Worm (Caenorhabditis elegans): ENCODE measurements around the gene let-767.

Gene let-767

DNA sequence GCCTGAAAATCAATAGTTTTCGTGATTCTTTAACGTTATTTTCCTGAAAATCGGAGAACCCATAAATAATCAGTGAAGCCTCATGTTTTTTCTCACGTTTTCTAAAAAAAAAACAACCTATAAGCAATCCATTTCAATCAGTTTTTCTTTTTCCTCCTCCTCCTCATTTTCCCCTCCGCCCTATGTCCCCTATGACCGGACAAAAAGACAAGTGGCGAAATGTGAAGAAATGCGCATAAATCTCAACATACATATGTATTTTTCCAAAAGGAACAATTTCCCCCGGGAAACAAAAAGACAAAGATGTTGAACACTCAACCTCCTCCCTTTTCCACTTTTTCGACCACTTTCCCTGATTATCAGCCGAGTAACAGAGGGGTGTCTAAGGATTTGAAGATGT is 24.3 kb downstream of the let-767 start:
- TF ChIP-seq nhr-237 (tag; optimal IDR thresholded peaks at IDR 0.05) = no peak
- no peak for TF ChIP-seq snpc-4 (tag; optimal IDR thresholded peaks at IDR 0.05)
- no peak for TF ChIP-seq daf-12 (tag; optimal IDR thresholded peaks at IDR 0.05)
- TF ChIP-seq ceh-28 (tag; optimal IDR thresholded peaks at IDR 0.05) = no peak
- no peak for TF ChIP-seq pha-4 (tag; optimal IDR thresholded peaks at IDR 0.05)
- TF ChIP-seq fkh-10 (GFP tag; optimal IDR thresholded peaks at IDR 0.05) = no peak

ce11 chrIII:6312244-6312643 is 27.5 kb downstream of the let-767 start:
- no peak for TF ChIP-seq ceh-28 (tag; optimal IDR thresholded peaks at IDR 0.05)
- TF ChIP-seq nhr-12 (tag; optimal IDR thresholded peaks at IDR 0.05) = no peak
- TF ChIP-seq ceh-82 (tag; optimal IDR thresholded peaks at IDR 0.05) = no peak
- no peak for TF ChIP-seq fkh-2 (tag; optimal IDR thresholded peaks at IDR 0.05)

- no peak for TF ChIP-seq hmg-11 (tag; optimal IDR thresholded peaks at IDR 0.05)
- peak; percentile 26 for TF ChIP-seq lin-39 (tag; optimal IDR thresholded peaks at IDR 0.05)
These were observed 28.3 kb downstream of the let-767 start for ce11 chrIII:6311452-6311851.

- TF ChIP-seq fkh-10 (GFP tag; optimal IDR thresholded peaks at IDR 0.05) (peak; percentile 43), aly-2 (tag; optimal IDR thresholded peaks at IDR 0.05) (no peak)
These were observed 29.4 kb downstream of the let-767 start for ce11 chrIII:6310352-6310751.

ce11 chrIII:6309066-6309465 is 30.7 kb downstream of the let-767 start, which contains the start of gene gar-2:
Gene gar-2 (plus strand): TSS chrIII:6309366.
- TF ChIP-seq ceh-82 (tag; optimal IDR thresholded peaks at IDR 0.05) (no peak), nhr-67 (tag; optimal IDR thresholded peaks at IDR 0.05) (no peak), nhr-23 (tag; optimal IDR thresholded peaks at IDR 0.05) (no peak), mml-1 (tag; optimal IDR thresholded peaks at IDR 0.05) (no peak), egl-5 (tag; optimal IDR thresholded peaks at IDR 0.05) (no peak), snpc-4 (tag; optimal IDR thresholded peaks at IDR 0.05) (no peak), unc-62 (GFP tag; optimal IDR thresholded peaks at IDR 0.05) (no peak), zag-1 (tag; optimal IDR thresholded peaks at IDR 0.05) (no peak), ceh-9 (tag; optimal IDR thresholded peaks at IDR 0.05) (no peak), hmg-11 (tag; optimal IDR thresholded peaks at IDR 0.05) (no peak), fkh-10 (GFP tag; optimal IDR thresholded peaks at IDR 0.05) (no peak), lin-39 (tag; optimal IDR thresholded peaks at IDR 0.05) (no peak), ZK546.5 (tag; optimal IDR thresholded peaks at IDR 0.05) (no peak)

- no peak for TF ChIP-seq elt-3 (tag; optimal IDR thresholded peaks at IDR 0.05)
- TF ChIP-seq lsy-12 (tag; optimal IDR thresholded peaks at IDR 0.05) = no peak
- no peak for TF ChIP-seq ama-1 (optimal IDR thresholded peaks at IDR 0.05)
- no peak for TF ChIP-seq lin-15B (tag; optimal IDR thresholded peaks at IDR 0.05)
- peak; percentile 67 for TF ChIP-seq elt-1 (tag; optimal IDR thresholded peaks at IDR 0.05)
- TF ChIP-seq skn-1 (tag; optimal IDR thresholded peaks at IDR 0.05) = no peak
- no peak for TF ChIP-seq ceh-9 (tag; optimal IDR thresholded peaks at IDR 0.05)
- no peak for TF ChIP-seq nhr-11 (tag; optimal IDR thresholded peaks at IDR 0.05)
- peak; percentile 41 for TF ChIP-seq nfya-1 (tag; optimal IDR thresholded peaks at IDR 0.05; ENCODE audit: insufficient read depth)
- TF ChIP-seq zag-1 (tag; optimal IDR thresholded peaks at IDR 0.05) = no peak
- TF ChIP-seq pha-4 (tag; optimal IDR thresholded peaks at IDR 0.05) = no peak
- no peak for TF ChIP-seq aly-2 (tag; optimal IDR thresholded peaks at IDR 0.05)
- TF ChIP-seq fkh-2 (tag; optimal IDR thresholded peaks at IDR 0.05) = no peak
- TF ChIP-seq fkh-10 (GFP tag; optimal IDR thresholded peaks at IDR 0.05) = peak; percentile 22
- no peak for TF ChIP-seq daf-12 (tag; optimal IDR thresholded peaks at IDR 0.05)
- no peak for TF ChIP-seq nhr-43 (tag; optimal IDR thresholded peaks at IDR 0.05; ENCODE audit: poor library complexity, severe bottlenecking)
- TF ChIP-seq lin-39 (tag; optimal IDR thresholded peaks at IDR 0.05) = no peak
- TF ChIP-seq egl-5 (tag; optimal IDR thresholded peaks at IDR 0.05) = no peak
- TF ChIP-seq nhr-76 (tag; optimal IDR thresholded peaks at IDR 0.05) = no peak
- no peak for TF ChIP-seq ceh-28 (tag; optimal IDR thresholded peaks at IDR 0.05)
These were observed 31.9 kb downstream of the let-767 start for ce11 chrIII:6307832-6308231.

- TF ChIP-seq pha-4 (tag; optimal IDR thresholded peaks at IDR 0.05) (no peak), egl-27 (tag; optimal IDR thresholded peaks at IDR 0.05) (no peak), lsy-12 (tag; optimal IDR thresholded peaks at IDR 0.05) (no peak), ceh-82 (tag; optimal IDR thresholded peaks at IDR 0.05) (no peak), elt-1 (tag; optimal IDR thresholded peaks at IDR 0.05) (no peak), snpc-4 (tag; optimal IDR thresholded peaks at IDR 0.05) (no peak), nhr-43 (tag; optimal IDR thresholded peaks at IDR 0.05; ENCODE audit: poor library complexity, severe bottlenecking) (no peak), skn-1 (tag; optimal IDR thresholded peaks at IDR 0.05) (no peak), fkh-10 (GFP tag; optimal IDR thresholded peaks at IDR 0.05) (no peak), ztf-11 (tag; optimal IDR thresholded peaks at IDR 0.05) (no peak)
These were observed 36.0 kb downstream of the let-767 start for ce11 chrIII:6303787-6304186.

Data from whole organism, L3 larva.